Worm (Caenorhabditis elegans) whole organism, young adult: ENCODE measurements around the gene F22B7.9.
A peak's percentile ranks its signal among the peaks of the same experiment; 100 is the strongest.

Experiments
- B0035.1 ChIP-seq: sonication (generic microtip); optimal IDR thresholded peaks from 2 replicates; lab custom pipeline; 2016; ENCODE audit warnings: missing genetic modification characterization, mild to moderate bottlenecking, missing compliant biosample characterization, missing genotype, missing genetic modification reagents
- B0336.3 ChIP-seq: fragments of 200-800 bp; sonication (Bioruptor generic); IDR thresholded peaks from 2 replicates; pipeline ENCODE4 v1.3.6; 2022; ENCODE audit warnings: missing genetic modification characterization, missing compliant biosample characterization
- F22D6.2 ChIP-seq: sonication (generic microtip); optimal IDR thresholded peaks from 2 replicates; lab custom pipeline; 2016; ENCODE audit warnings: mild to moderate bottlenecking, missing genetic modification characterization, missing compliant biosample characterization
- F33H1.4 ChIP-seq: fragments of 200-800 bp; sonication (Bioruptor generic); IDR thresholded peaks from 2 replicates; pipeline ENCODE4 v1.3.6; 2022; ENCODE audit warnings: missing genetic modification reagents, missing genetic modification characterization, missing compliant biosample characterization
- F37B4.10 ChIP-seq: fragments of 200-800 bp; sonication (Bioruptor generic); IDR thresholded peaks from 2 replicates; pipeline ENCODE4 v1.3.6; 2022; ENCODE audit warnings: missing genetic modification characterization, missing compliant biosample characterization
- F39B2.1 ChIP-seq: fragments of 200-800 bp; sonication (Bioruptor generic); IDR thresholded peaks from 2 replicates; pipeline ENCODE4 v1.3.6; 2022; ENCODE audit warnings: missing genetic modification reagents, missing genetic modification characterization, missing compliant biosample characterization
- F55B11.4 ChIP-seq: sonication (generic microtip); optimal IDR thresholded peaks from 2 replicates; lab custom pipeline; 2016; ENCODE audit warnings: missing compliant biosample characterization, missing genetic modification characterization, borderline replicate concordance; ENCODE audit not compliant: insufficient read depth
- K11D2.4 ChIP-seq: fragments of 200-800 bp; sonication (Bioruptor generic); IDR thresholded peaks from 2 replicates; pipeline ENCODE4 v1.3.6; 2022; ENCODE audit warnings: missing genetic modification reagents, missing genetic modification characterization, missing compliant biosample characterization
- K12H6.12 ChIP-seq: fragments of 200-800 bp; sonication (Bioruptor generic); optimal IDR thresholded peaks from 2 replicates; lab custom pipeline; 2018; ENCODE audit warnings: mild to moderate bottlenecking, missing genetic modification characterization, missing compliant biosample characterization
- Y53F4B.3 ChIP-seq: fragments of 200-800 bp; sonication (Bioruptor generic); IDR thresholded peaks from 2 replicates; pipeline ENCODE4 v1.3.6; 2022; ENCODE audit warnings: missing genetic modification reagents, missing genetic modification characterization, missing compliant biosample characterization
- Y56A3A.18 ChIP-seq: fragments of 200-800 bp; sonication (Bioruptor generic); IDR thresholded peaks from 2 replicates; pipeline ENCODE4 v1.3.6; 2022; ENCODE audit warnings: missing genetic modification reagents, missing genetic modification characterization, missing compliant biosample characterization
- Y67H2A.10 ChIP-seq: fragments of 200-800 bp; sonication (Bioruptor generic); conservative IDR thresholded peaks from 2 replicates; pipeline ENCODE4 v1.3.6; 2022; ENCODE audit warnings: missing genetic modification reagents, missing genetic modification characterization, missing compliant biosample characterization
- Y95B8A.8 ChIP-seq: fragments of 200-800 bp; sonication (Bioruptor generic); IDR thresholded peaks from 2 replicates; pipeline ENCODE4 v1.3.6; 2022; ENCODE audit warnings: missing genetic modification reagents, missing genetic modification characterization, missing compliant biosample characterization
- aptf-2 ChIP-seq: fragments of 200-800 bp; sonication (Bioruptor generic); conservative IDR thresholded peaks from 2 replicates; pipeline ENCODE4 v1.3.6; 2022; ENCODE audit warnings: missing genetic modification reagents, missing genetic modification characterization, missing compliant biosample characterization
- aptf-3 ChIP-seq: fragments of 200-800 bp; sonication (Bioruptor generic); IDR thresholded peaks from 2 replicates; pipeline ENCODE4 v1.3.6; 2022; ENCODE audit warnings: missing genetic modification characterization, missing compliant biosample characterization
- atf-7 ChIP-seq: sonication (generic microtip); optimal IDR thresholded peaks from 2 replicates; lab custom pipeline; 2017; ENCODE audit warnings: mild to moderate bottlenecking, missing genetic modification characterization, missing compliant biosample characterization
- ccch-3 ChIP-seq: fragments of 200-800 bp; sonication (Bioruptor generic); optimal IDR thresholded peaks from 2 replicates; lab custom pipeline; 2018; ENCODE audit warnings: mild to moderate bottlenecking, missing genetic modification characterization, missing compliant biosample characterization
- ceh-79 ChIP-seq: sonication (generic microtip); optimal IDR thresholded peaks from 2 replicates; lab custom pipeline; 2017; ENCODE audit warnings: mild to moderate bottlenecking, missing genetic modification characterization, missing compliant biosample characterization
- chd-7 ChIP-seq: sonication (generic microtip); optimal IDR thresholded peaks from 2 replicates; lab custom pipeline; 2016; ENCODE audit warnings: mild to moderate bottlenecking, missing genetic modification characterization, moderate library complexity, missing compliant biosample characterization
- die-1 ChIP-seq: sonication (generic microtip); optimal IDR thresholded peaks from 2 replicates; lab custom pipeline; 2016; ENCODE audit warnings: missing genotype, mild to moderate bottlenecking, missing genetic modification characterization, missing compliant biosample characterization
- dox-1 ChIP-seq: fragments of 200-800 bp; sonication (Bioruptor generic); IDR thresholded peaks from 2 replicates; pipeline ENCODE4 v1.3.6; 2022; ENCODE audit warnings: missing genetic modification reagents, missing genetic modification characterization, missing compliant biosample characterization
- efl-1 ChIP-seq: fragments of 150-350 bp; optimal IDR thresholded peaks from 2 replicates; lab custom pipeline; 2014; ENCODE audit warnings: missing biosample characterization, missing genetic modification reagents, missing genetic modification characterization
- egrh-3 ChIP-seq: fragments of 200-800 bp; sonication (Bioruptor generic); IDR thresholded peaks from 2 replicates; pipeline ENCODE4 v1.3.6; 2022; ENCODE audit warnings: missing genetic modification reagents, missing genetic modification characterization, missing compliant biosample characterization
- ekl-4 ChIP-seq: fragments of 200-800 bp; sonication (Bioruptor generic); IDR thresholded peaks from 2 replicates; pipeline ENCODE4 v1.3.6; 2022; ENCODE audit warnings: missing genetic modification reagents, missing genetic modification characterization, missing compliant biosample characterization
- him-1 ChIP-seq: sonication (generic microtip); optimal IDR thresholded peaks from 2 replicates; lab custom pipeline; 2016; ENCODE audit warnings: missing genotype, missing genetic modification reagents, missing genetic modification characterization, missing compliant biosample characterization
- hlh-26 ChIP-seq: fragments of 200-800 bp; sonication (Bioruptor generic); conservative IDR thresholded peaks from 2 replicates; pipeline ENCODE4 v1.3.6; 2022; ENCODE audit warnings: missing genetic modification reagents, missing genetic modification characterization, missing compliant biosample characterization
- hmg-20 ChIP-seq: fragments of 200-800 bp; sonication (Bioruptor generic); IDR thresholded peaks from 2 replicates; pipeline ENCODE4 v1.3.6; 2022; ENCODE audit warnings: missing genetic modification reagents, missing genetic modification characterization, missing compliant biosample characterization
- hsf-1 ChIP-seq: fragments of 200-800 bp; sonication (Bioruptor generic); IDR thresholded peaks from 2 replicates; pipeline ENCODE4 v1.3.6; 2022; ENCODE audit warnings: missing genetic modification reagents, missing genetic modification characterization, missing compliant biosample characterization
- lin-26 ChIP-seq: fragments of 200-800 bp; sonication (Bioruptor generic); IDR thresholded peaks from 2 replicates; pipeline ENCODE4 v1.3.6; 2022; ENCODE audit warnings: missing genetic modification reagents, missing genetic modification characterization, missing compliant biosample characterization
- lin-35 ChIP-seq, 3 experiments: fragments of 150-350 bp in 2 of 3; sonication (generic microtip) in 1 of 3; optimal IDR thresholded peaks; 2 replicates each; lab custom pipeline; 2014 to 2018; ENCODE audit warnings: missing biosample characterization in 3 of 3, missing genetic modification characterization in 3 of 3, missing genetic modification reagents in 3 of 3
- lin-40 ChIP-seq: sonication (generic microtip); optimal IDR thresholded peaks from 2 replicates; lab custom pipeline; 2016; ENCODE audit warnings: missing genetic modification characterization, mild to moderate bottlenecking, missing compliant biosample characterization, missing genotype, missing genetic modification reagents
- lir-1 ChIP-seq: fragments of 200-800 bp; sonication (Bioruptor generic); conservative IDR thresholded peaks from 2 replicates; pipeline ENCODE4 v1.3.6; 2022; ENCODE audit warnings: missing genetic modification reagents, missing genetic modification characterization, missing compliant biosample characterization
- lsy-27 ChIP-seq: sonication (generic microtip); optimal IDR thresholded peaks from 2 replicates; lab custom pipeline; 2017; ENCODE audit warnings: missing genetic modification characterization, mild to moderate bottlenecking, missing compliant biosample characterization, antibody characterized with exemption, missing genotype, borderline replicate concordance; ENCODE audit not compliant: insufficient read depth
- madf-10 ChIP-seq: sonication (generic microtip); optimal IDR thresholded peaks from 2 replicates; lab custom pipeline; 2016; ENCODE audit warnings: mild to moderate bottlenecking, missing genetic modification characterization, missing compliant biosample characterization
- madf-3 ChIP-seq: fragments of 200-800 bp; sonication (Bioruptor generic); IDR thresholded peaks from 2 replicates; pipeline ENCODE4 v1.3.6; 2022; ENCODE audit warnings: missing genetic modification reagents, missing genetic modification characterization, missing compliant biosample characterization
- nfya-1 ChIP-seq: sonication (generic microtip); optimal IDR thresholded peaks from 2 replicates; lab custom pipeline; 2017; ENCODE audit warnings: antibody characterized with exemption, missing compliant biosample characterization, missing genetic modification characterization, borderline replicate concordance; ENCODE audit not compliant: insufficient read depth
- nfya-2 ChIP-seq: fragments of 200-800 bp; sonication (Bioruptor generic); IDR thresholded peaks from 2 replicates; pipeline ENCODE4 v1.3.6; 2022; ENCODE audit warnings: missing genetic modification reagents, missing genetic modification characterization, missing compliant biosample characterization
- nfyb-1 ChIP-seq: fragments of 200-800 bp; sonication (Bioruptor generic); IDR thresholded peaks from 2 replicates; pipeline ENCODE4 v1.3.6; 2022; ENCODE audit warnings: missing genetic modification reagents, missing genetic modification characterization, missing compliant biosample characterization
- pha-4 ChIP-seq: fragments of 150-350 bp; sonication (generic microtip); optimal IDR thresholded peaks from 2 replicates; lab custom pipeline; 2014; ENCODE audit warnings: missing biosample characterization, missing genetic modification reagents, missing genetic modification characterization
- rcor-1 ChIP-seq: fragments of 200-800 bp; sonication (Bioruptor generic); IDR thresholded peaks from 2 replicates; pipeline ENCODE4 v1.3.6; 2022; ENCODE audit warnings: missing genetic modification reagents, missing genetic modification characterization, missing compliant biosample characterization
- sea-2 ChIP-seq: fragments of 200-800 bp; sonication (Bioruptor generic); IDR thresholded peaks from 2 replicates; pipeline ENCODE4 v1.3.6; 2022; ENCODE audit warnings: missing genetic modification characterization, missing compliant biosample characterization
- snpc-1.1 ChIP-seq: sonication (generic microtip); optimal IDR thresholded peaks from 2 replicates; lab custom pipeline; 2017; ENCODE audit warnings: missing genetic modification characterization, mild to moderate bottlenecking, missing compliant biosample characterization, antibody characterized with exemption, moderate library complexity, missing genotype, missing genetic modification reagents; ENCODE audit not compliant: insufficient read depth
- snpc-3.4 ChIP-seq: sonication (generic microtip); optimal IDR thresholded peaks from 2 replicates; lab custom pipeline; 2017; ENCODE audit warnings: missing genetic modification characterization, mild to moderate bottlenecking, missing compliant biosample characterization, antibody characterized with exemption, moderate library complexity, missing genotype, missing genetic modification reagents
- sptf-2 ChIP-seq: fragments of 200-800 bp; sonication (Bioruptor generic); optimal IDR thresholded peaks from 2 replicates; lab custom pipeline; 2018; ENCODE audit warnings: mild to moderate bottlenecking, missing genetic modification characterization, missing compliant biosample characterization
- tbp1 ChIP-seq: fragments of 200-800 bp; sonication (Bioruptor generic); optimal IDR thresholded peaks from 2 replicates; lab custom pipeline; 2018; ENCODE audit warnings: mild to moderate bottlenecking, missing genetic modification characterization, missing compliant biosample characterization
- unc-130 ChIP-seq: sonication (generic microtip); optimal IDR thresholded peaks from 2 replicates; lab custom pipeline; 2016; ENCODE audit warnings: missing genetic modification reagents, missing genetic modification characterization, missing compliant biosample characterization
- ztf-6 ChIP-seq: fragments of 200-800 bp; sonication (Bioruptor generic); IDR thresholded peaks from 2 replicates; pipeline ENCODE4 v1.3.6; 2022; ENCODE audit warnings: missing genetic modification reagents, missing genetic modification characterization, missing compliant biosample characterization

The F22B7.9 gene

ce11 chrIII:8639188-8639795, 14.4 kb downstream of the F22B7.9 start, which contains the start of gene fip-1:
Gene fip-1 (plus strand): TSS chrIII:8639745.
- TF ChIP-seq sptf-2 (GFP tag; lab: Kevin White, UChicago) (peak; percentile 3), hmg-20 (GFP tag; lab: Robert Waterston, UW) (no peak), madf-10 (tag; lab: Kevin White, UChicago) (peak; percentile 57), Y95B8A.8 (no peak), him-1 (tag; lab: Kevin White, UChicago) (peak; percentile 77), aptf-2 (GFP tag; lab: Robert Waterston, UW) (no peak), F55B11.4 (tag; lab: Kevin White, UChicago) (no peak), K11D2.4 (GFP tag; lab: Robert Waterston, UW) (no peak), atf-7 (tag; lab: Kevin White, UChicago) (no peak), sea-2 (GFP tag; lab: Robert Waterston, UW) (no peak), efl-1 (GFP tag; lab: Kevin White, UChicago) (no peak), ekl-4 (GFP tag; lab: Robert Waterston, UW) (peak; percentile 74), die-1 (tag; lab: Kevin White, UChicago) (peak; percentile 83), B0336.3 (GFP tag; lab: Robert Waterston, UW) (no peak), lin-40 (tag; lab: Kevin White, UChicago) (no peak), lin-26 (GFP tag; lab: Robert Waterston, UW) (peak; percentile 92), F37B4.10 (no peak), F22D6.2 (no peak), nfya-1 (tag; lab: Kevin White, UChicago) (no peak), lir-1 (no peak), ccch-3 (GFP tag; lab: Kevin White, UChicago) (no peak), lsy-27 (tag; lab: Kevin White, UChicago) (no peak), Y53F4B.3 (GFP tag; lab: Robert Waterston, UW) (no peak), snpc-1.1 (tag; lab: Kevin White, UChicago) (no peak), nfya-2 (GFP tag; lab: Robert Waterston, UW) (peak; percentile 33; the same call in 1 of the 2 replicates), F33H1.4 (peak; percentile 27; the same call in 1 of the 2 replicates), unc-130 (GFP tag; lab: Kevin White, UChicago) (no peak), hlh-26 (GFP tag; lab: Robert Waterston, UW) (no peak), Y56A3A.18 (GFP tag; lab: Robert Waterston, UW) (peak; percentile 71; the same call in 1 of the 2 replicates), ceh-79 (no peak), pha-4 (tag; lab: Kevin White, UChicago) (no peak), B0035.1 (tag; lab: Kevin White, UChicago) (no peak), aptf-3 (GFP tag; lab: Robert Waterston, UW) (0 out of 2 replicates have a peak, but pooled peaks have one; percentile 70), Y67H2A.10 (GFP tag; lab: Robert Waterston, UW) (no peak), lin-35 (GFP tag; optimal IDR thresholded peaks at IDR 0.05; lab: Kevin White, UChicago) (peak in 1 of 3 experiments; percentile 45), ztf-6 (GFP tag; lab: Robert Waterston, UW) (0 out of 2 replicates have a peak, but pooled peaks have one; percentile 11), egrh-3 (peak; percentile 34; the same call in 1 of the 2 replicates), madf-3 (GFP tag; lab: Robert Waterston, UW) (no peak), hsf-1 (GFP tag; lab: Robert Waterston, UW) (no peak), nfyb-1 (GFP tag; lab: Robert Waterston, UW) (no peak), snpc-3.4 (tag; lab: Kevin White, UChicago) (peak; percentile 58), dox-1 (GFP tag; lab: Robert Waterston, UW) (no peak; the same call in 1 of the 2 replicates), tbp1 (GFP tag; lab: Kevin White, UChicago) (peak; percentile 96), chd-7 (no peak), K12H6.12 (tag; lab: Kevin White, UChicago) (no peak), rcor-1 (GFP tag; lab: Robert Waterston, UW) (0 out of 2 replicates have a peak, but pooled peaks have one; percentile 18), F39B2.1 (no peak)
